Worm (Caenorhabditis elegans): Measurements from ENCODE around the gene F43H9.3.

F43H9.3 gene

ce11 chrV:8000929-8001513 is 23.7 kb downstream of the F43H9.3 start, which contains the start of gene Y97E10AR.1 (continued):
- TF ChIP-seq hrde-1 (tag; optimal IDR thresholded peaks at IDR 0.05; ENCODE audit: borderline replicate concordance) (no peak), F23B12.7 (tag; optimal IDR thresholded peaks at IDR 0.05; ENCODE audit: insufficient read depth) (peak; percentile 42), lsy-27 (tag; optimal IDR thresholded peaks at IDR 0.05; ENCODE audit: borderline replicate concordance, insufficient read depth) (no peak), nfyb-1 (GFP tag; IDR thresholded peaks at IDR 0.05) (peak; percentile 49; the same call in 1 of the 2 replicates), sptf-2 (GFP tag; optimal IDR thresholded peaks at IDR 0.05) (no peak), akir-1 (GFP tag; optimal IDR thresholded peaks at IDR 0.05) (no peak), ceh-100 (GFP tag; IDR thresholded peaks at IDR 0.05) (no peak), madf-8 (GFP tag; conservative IDR thresholded peaks at IDR 0.05) (no peak), mes-4 (tag; optimal IDR thresholded peaks at IDR 0.05) (no peak), unc-130 (GFP tag; optimal IDR thresholded peaks at IDR 0.05) (no peak), K12H6.12 (tag; optimal IDR thresholded peaks at IDR 0.05) (peak; percentile 81), ceh-91 (GFP tag; IDR thresholded peaks at IDR 0.05) (no peak), let-526 (GFP tag; IDR thresholded peaks at IDR 0.05) (0 out of 2 replicates have a peak, but pooled peaks have one; percentile 12), egrh-3 (GFP tag; IDR thresholded peaks at IDR 0.05) (peak; percentile 8; the same call in 1 of the 2 replicates), ztf-28 (GFP tag; IDR thresholded peaks at IDR 0.05) (no peak), lsl-1 (GFP tag; optimal IDR thresholded peaks at IDR 0.05) (no peak), nhr-27 (tag; optimal IDR thresholded peaks at IDR 0.05) (no peak), madf-3 (GFP tag; IDR thresholded peaks at IDR 0.05) (0 out of 2 replicates have a peak, but pooled peaks have one; percentile 30), pha-4 (tag; optimal IDR thresholded peaks at IDR 0.05) (peak; percentile 58), lin-26 (GFP tag; IDR thresholded peaks at IDR 0.05) (no peak), ztf-18 (tag; optimal IDR thresholded peaks at IDR 0.05) (peak; percentile 49), attf-5 (GFP tag; optimal IDR thresholded peaks at IDR 0.05) (peak; percentile 85), ccch-3 (GFP tag; optimal IDR thresholded peaks at IDR 0.05) (no peak), B0336.3 (GFP tag; IDR thresholded peaks at IDR 0.05) (no peak; the same call in 1 of the 2 replicates), chd-7 (tag; optimal IDR thresholded peaks at IDR 0.05) (no peak), Y53F4B.3 (GFP tag; IDR thresholded peaks at IDR 0.05) (no peak), aptf-3 (GFP tag; IDR thresholded peaks at IDR 0.05) (no peak), aptf-2 (GFP tag; conservative IDR thresholded peaks at IDR 0.05) (no peak), F57C9.4 (tag; optimal IDR thresholded peaks at IDR 0.05) (no peak), tlf-1 (GFP tag; optimal IDR thresholded peaks at IDR 0.05) (peak; percentile 35), rcor-1 (GFP tag; IDR thresholded peaks at IDR 0.05) (0 out of 2 replicates have a peak, but pooled peaks have one; percentile 21), F37B4.10 (GFP tag; IDR thresholded peaks at IDR 0.05) (no peak), ztf-25 (GFP tag; IDR thresholded peaks at IDR 0.05) (no peak), K11D2.4 (GFP tag; IDR thresholded peaks at IDR 0.05) (no peak), sea-2 (GFP tag; IDR thresholded peaks at IDR 0.05) (no peak), attf-6 (GFP tag; IDR thresholded peaks at IDR 0.05) (no peak), lag-1 (GFP tag; IDR thresholded peaks at IDR 0.05) (no peak), ama-1 (optimal IDR thresholded peaks at IDR 0.05) (no peak), ama-1 (GFP tag; optimal IDR thresholded peaks at IDR 0.05) (no peak), F22D6.2 (tag; optimal IDR thresholded peaks at IDR 0.05) (no peak), ZK185.1 (tag; optimal IDR thresholded peaks at IDR 0.05; ENCODE audit: poor library complexity, severe bottlenecking) (peak; percentile 26), xnd-1 (tag; optimal IDR thresholded peaks at IDR 0.05) (no peak), nfya-1 (tag; optimal IDR thresholded peaks at IDR 0.05; ENCODE audit: borderline replicate concordance, insufficient read depth) (no peak), hmg-20 (GFP tag; IDR thresholded peaks at IDR 0.05) (no peak), egl-44 (GFP tag; IDR thresholded peaks at IDR 0.05) (no peak), attf-3 (GFP tag; conservative IDR thresholded peaks at IDR 0.05) (no peak), somi-1 (GFP tag; optimal IDR thresholded peaks at IDR 0.05) (no peak), mel-28 (tag; optimal IDR thresholded peaks at IDR 0.05; ENCODE audit: borderline replicate concordance) (no peak)

All from whole organism, young adult.